Worm (Caenorhabditis elegans) whole organism, L2 larva: ENCODE measurements around the gene R107.9.

Experiments
- ZK546.5 ChIP-seq: sonication (generic microtip); optimal IDR thresholded peaks from 2 replicates; lab custom pipeline; 2017; ENCODE audit warnings: missing biosample characterization, missing genetic modification characterization
- aly-2 ChIP-seq: fragments of 150-350 bp; optimal IDR thresholded peaks from 2 replicates; lab custom pipeline; 2014; ENCODE audit warnings: missing biosample characterization, missing genetic modification characterization
- ama-1 ChIP-seq: fragments of 150-350 bp; optimal IDR thresholded peaks from 2 replicates; lab custom pipeline; 2018; ENCODE audit warnings: inconsistent platforms
- ceh-82 ChIP-seq: fragments of 150-350 bp; optimal IDR thresholded peaks from 2 replicates; lab custom pipeline; 2014; ENCODE audit warnings: missing biosample characterization, missing genetic modification characterization
- dmd-4 ChIP-seq: sonication (generic microtip); optimal IDR thresholded peaks from 2 replicates; lab custom pipeline; 2017; ENCODE audit warnings: missing biosample characterization, missing genetic modification characterization
- elt-1 ChIP-seq: fragments of 150-350 bp; optimal IDR thresholded peaks from 2 replicates; lab custom pipeline; 2014; ENCODE audit warnings: missing biosample characterization, missing genetic modification characterization
- elt-3 ChIP-seq: sonication (generic microtip); optimal IDR thresholded peaks from 2 replicates; lab custom pipeline; 2017; ENCODE audit warnings: missing biosample characterization, missing genetic modification characterization
- mdl-1 ChIP-seq, 2 experiments: fragments of 150-350 bp in 1 of 2; sonication (generic microtip) in 1 of 2; optimal IDR thresholded peaks; 2 replicates each; lab custom pipeline; 2017; ENCODE audit warnings: missing biosample characterization in 2 of 2, missing genetic modification characterization in 2 of 2
- nhr-12 ChIP-seq: fragments of 150-350 bp; optimal IDR thresholded peaks from 2 replicates; lab custom pipeline; 2014; ENCODE audit warnings: missing biosample characterization, missing genetic modification characterization
- unc-62 ChIP-seq: fragments of 150-350 bp; optimal IDR thresholded peaks from 2 replicates; lab custom pipeline; 2014; ENCODE audit warnings: missing biosample characterization, missing genetic modification reagents, missing genetic modification characterization
- ztf-11 ChIP-seq: sonication (generic microtip); optimal IDR thresholded peaks from 2 replicates; lab custom pipeline; 2017; ENCODE audit warnings: missing biosample characterization, missing genetic modification characterization

DNA sequence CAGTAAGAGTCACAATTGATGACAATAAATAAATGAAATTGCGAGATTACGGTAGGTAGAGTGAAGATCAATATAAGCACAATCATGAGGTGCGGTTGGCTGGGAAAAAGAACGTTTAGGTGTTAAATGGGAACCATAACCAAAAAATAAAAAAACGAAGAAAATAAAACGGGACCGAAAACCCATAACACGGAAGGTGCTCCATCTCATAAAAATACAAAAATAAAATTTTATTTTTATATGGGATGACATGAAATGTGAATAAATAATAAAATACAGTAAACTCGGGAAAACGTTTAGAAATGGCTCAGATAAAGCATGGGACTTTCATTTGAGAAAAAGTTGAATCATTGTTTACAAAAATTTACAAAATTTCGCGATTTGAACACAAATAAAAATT, 37.8 kb downstream of the R107.9 start, which contains the start of gene F02A9.7:
- TF ChIP-seq ZK546.5 (no peak), nhr-12 (tag; lab: Kevin White, UChicago) (no peak), unc-62 (GFP tag; lab: Kevin White, UChicago) (no peak), dmd-4 (no peak), ama-1 (lab: Kevin White, UChicago) (no peak), ceh-82 (tag; lab: Kevin White, UChicago) (no peak), ztf-11 (no peak), elt-1 (tag; lab: Kevin White, UChicago) (no peak), aly-2 (no peak), elt-3 (tag; lab: Kevin White, UChicago) (no peak), mdl-1 (tag; optimal IDR thresholded peaks at IDR 0.05; lab: Kevin White, UChicago) (no peak)
